Worm (Caenorhabditis elegans) whole organism, L1 larva: ENCODE data around the gene mtch-1.

Experiments
- C04F5.9 ChIP-seq: sonication (generic microtip); optimal IDR thresholded peaks from 2 replicates; lab custom pipeline; 2016; ENCODE audit warnings: missing genetic modification characterization, missing compliant biosample characterization
- C16A3.4 ChIP-seq: fragments of 150-350 bp; optimal IDR thresholded peaks from 2 replicates; lab custom pipeline; 2014; ENCODE audit warnings: missing biosample characterization, missing genetic modification characterization
- C34B4.2 ChIP-seq: sonication (generic microtip); optimal IDR thresholded peaks from 2 replicates; lab custom pipeline; 2017; ENCODE audit warnings: mild to moderate bottlenecking, missing genetic modification characterization, missing compliant biosample characterization
- F16B12.6 ChIP-seq: fragments of 150-350 bp; optimal IDR thresholded peaks from 2 replicates; lab custom pipeline; 2014; ENCODE audit warnings: missing biosample characterization, missing genetic modification characterization
- alr-1 ChIP-seq: fragments of 200-800 bp; sonication (Bioruptor generic); optimal IDR thresholded peaks from 2 replicates; lab custom pipeline; 2018; ENCODE audit warnings: borderline replicate concordance, mild to moderate bottlenecking, missing genetic modification characterization, missing compliant biosample characterization
- blmp-1 ChIP-seq: fragments of 150-350 bp; optimal IDR thresholded peaks from 2 replicates; lab custom pipeline; 2014; ENCODE audit warnings: missing biosample characterization, missing genetic modification characterization
- ceh-82 ChIP-seq, 3 experiments: fragments of 150-350 bp in 1 of 3; sonication (generic microtip) in 2 of 3; optimal IDR thresholded peaks; 2 replicates each; lab custom pipeline; 2014 to 2017; ENCODE audit warnings: missing biosample characterization in 3 of 3, missing genetic modification characterization in 3 of 3
- ceh-88 ChIP-seq: fragments of 200-800 bp; sonication (Bioruptor generic); IDR thresholded peaks from 2 replicates; pipeline ENCODE4 v1.3.6; 2022; ENCODE audit warnings: missing genetic modification characterization, missing compliant biosample characterization
- dpl-1 ChIP-seq, 3 experiments: fragments of 150-350 bp in 2 of 3; sonication (generic microtip) in 1 of 3; optimal IDR thresholded peaks; 2 replicates each; lab custom pipeline; 2014 to 2017; ENCODE audit warnings: missing biosample characterization in 3 of 3, missing genetic modification characterization in 3 of 3, missing genetic modification reagents in 3 of 3
- dsc-1 ChIP-seq: sonication (generic microtip); optimal IDR thresholded peaks from 2 replicates; lab custom pipeline; 2016; ENCODE audit warnings: mild to moderate bottlenecking, missing genetic modification characterization, missing compliant biosample characterization
- efl-1 ChIP-seq, 4 experiments: fragments of 150-350 bp; optimal IDR thresholded peaks in 3 of 4; peaks in 1 of 4; 1 replicate in 1 of 4; 2 replicates in 3 of 4; lab custom pipeline; 2014; ENCODE audit warnings: missing biosample characterization in 2 of 4, missing genetic modification characterization in 2 of 4, missing genetic modification reagents in 2 of 4
- elt-2 ChIP-seq: sonication (generic microtip); optimal IDR thresholded peaks from 2 replicates; lab custom pipeline; 2016; ENCODE audit warnings: missing genetic modification characterization, mild to moderate bottlenecking, inconsistent platforms, missing compliant biosample characterization, missing genetic modification reagents
- elt-3 ChIP-seq, 6 experiments: fragments of 150-350 bp in 1 of 6; sonication (generic microtip); optimal IDR thresholded peaks; 2 replicates each; lab custom pipeline; 2017 to 2018; ENCODE audit warnings: missing biosample characterization in 6 of 6, missing genetic modification characterization in 6 of 6, inconsistent platforms in 1 of 6
- ets-5 ChIP-seq: fragments of 200-800 bp; sonication (Bioruptor generic); IDR thresholded peaks from 2 replicates; pipeline ENCODE4 v1.3.6; 2022; ENCODE audit warnings: missing genetic modification characterization, missing compliant biosample characterization
- fos-1 ChIP-seq: fragments of 150-350 bp; optimal IDR thresholded peaks from 2 replicates; lab custom pipeline; 2014; ENCODE audit warnings: missing biosample characterization, missing genetic modification characterization
- grh-1 ChIP-seq: fragments of 200-800 bp; sonication (Bioruptor generic); IDR thresholded peaks from 2 replicates; pipeline ENCODE4 v1.3.6; 2022; ENCODE audit warnings: missing genetic modification reagents, missing genetic modification characterization, missing compliant biosample characterization
- irx-1 ChIP-seq: sonication (generic microtip); optimal IDR thresholded peaks from 2 replicates; lab custom pipeline; 2016; ENCODE audit warnings: missing genetic modification characterization, missing compliant biosample characterization
- isw-1 ChIP-seq: fragments of 200-800 bp; sonication (Bioruptor generic); IDR thresholded peaks from 2 replicates; pipeline ENCODE4 v1.3.6; 2022; ENCODE audit warnings: missing genetic modification characterization, missing compliant biosample characterization
- lin-13 ChIP-seq: fragments of 150-350 bp; optimal IDR thresholded peaks from 2 replicates; lab custom pipeline; 2014; ENCODE audit warnings: missing biosample characterization, missing genetic modification reagents, missing genetic modification characterization
- lin-14 ChIP-seq: fragments of 200-800 bp; sonication (Bioruptor generic); optimal IDR thresholded peaks from 2 replicates; lab custom pipeline; 2018; ENCODE audit warnings: mild to moderate bottlenecking, missing genetic modification characterization, moderate library complexity, missing compliant biosample characterization
- lin-35 ChIP-seq, 2 experiments: fragments of 150-350 bp; optimal IDR thresholded peaks; 2 replicates each; lab custom pipeline; 2014; ENCODE audit warnings: missing biosample characterization in 2 of 2, missing genetic modification characterization in 2 of 2, missing genetic modification reagents in 2 of 2
- lir-3 ChIP-seq: sonication (generic microtip); optimal IDR thresholded peaks from 2 replicates; lab custom pipeline; 2016; ENCODE audit warnings: mild to moderate bottlenecking, missing genetic modification characterization, moderate library complexity, missing compliant biosample characterization; ENCODE audit not compliant: poor library complexity
- lsy-2 ChIP-seq, 2 experiments: fragments of 150-350 bp; optimal IDR thresholded peaks; 2 replicates each; lab custom pipeline; 2014; ENCODE audit warnings: missing biosample characterization in 2 of 2, missing genetic modification characterization in 2 of 2
- mdl-1 ChIP-seq, 2 experiments: fragments of 150-350 bp; optimal IDR thresholded peaks; 2 replicates each; lab custom pipeline; 2014 to 2017; ENCODE audit warnings: missing biosample characterization in 2 of 2, missing genetic modification characterization in 2 of 2, inconsistent platforms in 1 of 2
- nhr-11 ChIP-seq: fragments of 150-350 bp; optimal IDR thresholded peaks from 2 replicates; lab custom pipeline; 2014; ENCODE audit warnings: missing biosample characterization, missing genetic modification characterization
- nhr-12 ChIP-seq: sonication (generic microtip); optimal IDR thresholded peaks from 2 replicates; lab custom pipeline; 2017; ENCODE audit warnings: missing biosample characterization, missing genetic modification characterization
- nhr-20 ChIP-seq: sonication (generic microtip); optimal IDR thresholded peaks from 2 replicates; lab custom pipeline; 2016; ENCODE audit warnings: mild to moderate bottlenecking, missing genetic modification characterization, missing compliant biosample characterization
- nhr-237 ChIP-seq: fragments of 150-350 bp; optimal IDR thresholded peaks from 2 replicates; lab custom pipeline; 2014; ENCODE audit warnings: missing biosample characterization, missing genetic modification characterization
- nhr-47 ChIP-seq: sonication (generic microtip); optimal IDR thresholded peaks from 2 replicates; lab custom pipeline; 2016; ENCODE audit warnings: mild to moderate bottlenecking, missing genetic modification characterization, moderate library complexity, missing compliant biosample characterization
- nhr-71 ChIP-seq: sonication (generic microtip); optimal IDR thresholded peaks from 2 replicates; lab custom pipeline; 2016; ENCODE audit warnings: mild to moderate bottlenecking, missing genetic modification characterization, moderate library complexity, missing compliant biosample characterization
- nhr-85 ChIP-seq: sonication (generic microtip); peaks from one replicate; lab custom pipeline; 2016; ENCODE audit warnings: missing genetic modification characterization, inconsistent platforms, missing compliant biosample characterization
- nhr-90 ChIP-seq: sonication (generic microtip); optimal IDR thresholded peaks from 2 replicates; lab custom pipeline; 2016; ENCODE audit warnings: mild to moderate bottlenecking, missing genetic modification characterization, missing compliant biosample characterization; ENCODE audit not compliant: poor library complexity
- pax-3 ChIP-seq: fragments of 200-800 bp; sonication (Bioruptor generic); optimal IDR thresholded peaks from 2 replicates; lab custom pipeline; 2018; ENCODE audit warnings: mild to moderate bottlenecking, missing genetic modification characterization, moderate library complexity, missing compliant biosample characterization
- pqm-1 ChIP-seq: sonication (generic microtip); optimal IDR thresholded peaks from 3 replicates; lab custom pipeline; 2017; ENCODE audit warnings: missing biosample characterization, missing genetic modification characterization
- rnt-1 ChIP-seq: sonication (generic microtip); optimal IDR thresholded peaks from 2 replicates; lab custom pipeline; 2016; ENCODE audit warnings: mild to moderate bottlenecking, missing genetic modification characterization, moderate library complexity, missing compliant biosample characterization
- skn-1 ChIP-seq: fragments of 150-350 bp; optimal IDR thresholded peaks from 2 replicates; lab custom pipeline; 2014; ENCODE audit warnings: missing biosample characterization, missing genetic modification characterization
- snpc-4 ChIP-seq: fragments of 150-350 bp; optimal IDR thresholded peaks from 2 replicates; lab custom pipeline; 2014; ENCODE audit warnings: missing biosample characterization, missing genetic modification characterization
- snu-23 ChIP-seq: sonication (generic microtip); optimal IDR thresholded peaks from 2 replicates; lab custom pipeline; 2016; ENCODE audit warnings: missing genetic modification characterization, missing compliant biosample characterization
- sox-4 ChIP-seq: sonication (generic microtip); optimal IDR thresholded peaks from 2 replicates; lab custom pipeline; 2016; ENCODE audit warnings: missing genetic modification characterization, missing compliant biosample characterization
- sptf-1 ChIP-seq: fragments of 150-350 bp; optimal IDR thresholded peaks from 2 replicates; lab custom pipeline; 2014; ENCODE audit warnings: missing biosample characterization, missing genetic modification characterization
- sup-37 ChIP-seq: fragments of 200-800 bp; sonication (Bioruptor generic); optimal IDR thresholded peaks from 2 replicates; lab custom pipeline; 2018; ENCODE audit warnings: mild to moderate bottlenecking, missing genetic modification characterization, missing compliant biosample characterization
- swsn-7 ChIP-seq: sonication (generic microtip); optimal IDR thresholded peaks from 2 replicates; lab custom pipeline; 2016; ENCODE audit warnings: missing genetic modification characterization, missing compliant biosample characterization
- unc-130 ChIP-seq: fragments of 150-350 bp; optimal IDR thresholded peaks from 2 replicates; lab custom pipeline; 2017; ENCODE audit warnings: missing biosample characterization, missing genetic modification characterization, inconsistent platforms
- unc-62 ChIP-seq: fragments of 150-350 bp; optimal IDR thresholded peaks from 2 replicates; lab custom pipeline; 2014; ENCODE audit warnings: missing biosample characterization, missing genetic modification reagents, missing genetic modification characterization
- xbp-1 ChIP-seq: sonication (generic microtip); optimal IDR thresholded peaks from 2 replicates; lab custom pipeline; 2016; ENCODE audit warnings: missing genetic modification characterization, missing compliant biosample characterization
- zag-1 ChIP-seq: fragments of 150-350 bp; optimal IDR thresholded peaks from 2 replicates; lab custom pipeline; 2014; ENCODE audit warnings: missing biosample characterization, missing genetic modification characterization

mtch-1 gene

DNA sequence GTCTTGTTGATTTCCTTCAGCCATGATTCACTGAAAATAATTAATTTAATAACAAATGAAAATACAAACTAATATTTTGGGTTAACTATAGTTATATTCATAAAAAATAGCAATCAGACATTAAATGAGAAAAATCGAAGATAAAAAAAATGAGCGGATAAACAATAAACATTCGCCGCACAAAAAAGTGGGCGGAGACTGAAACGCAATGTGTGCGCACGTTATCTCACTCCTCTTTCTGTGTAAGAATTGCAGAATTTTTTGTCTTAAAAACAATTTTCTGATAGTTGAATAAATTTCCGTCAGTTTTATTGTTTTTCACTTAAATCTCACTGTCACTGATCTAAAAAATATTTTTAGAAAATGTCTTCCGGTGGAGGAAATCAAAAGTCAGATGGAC is at the start of gene mtch-1, which contains the start of gene rpb-4:
Gene mtch-1, minus strand, starts transcription at position 24 of the 400 bp plus-strand sequence.
Gene rpb-4, plus strand, starts transcription at position 353 of the 400 bp plus-strand sequence.
- peak; percentile 50 for TF ChIP-seq skn-1
- peak; percentile 43 for TF ChIP-seq snu-23
- peak; percentile 54 for TF ChIP-seq lir-3 (tag; lab: Kevin White, UChicago)
- TF ChIP-seq xbp-1 (tag; lab: Kevin White, UChicago) = peak; percentile 29
- no peak for TF ChIP-seq zag-1 (tag; lab: Kevin White, UChicago)
- no peak for TF ChIP-seq nhr-90 (tag; lab: Kevin White, UChicago)
- peak in 1 of 3 experiments; percentile 2 for TF ChIP-seq ceh-82 (tag; optimal IDR thresholded peaks at IDR 0.05; lab: Kevin White, UChicago)
- TF ChIP-seq blmp-1 (tag; lab: Kevin White, UChicago) = peak; percentile 31
- TF ChIP-seq irx-1 (tag; lab: Kevin White, UChicago) = no peak
- TF ChIP-seq F16B12.6 (tag; lab: Kevin White, UChicago) = peak; percentile 23
- TF ChIP-seq nhr-20 (tag; lab: Kevin White, UChicago) = peak; percentile 23
- peak; percentile 22 for TF ChIP-seq rnt-1 (tag; lab: Kevin White, UChicago)
- peak; percentile 58 for TF ChIP-seq C16A3.4 (tag; lab: Kevin White, UChicago)
- peak; percentile 4 for TF ChIP-seq snpc-4 (tag; lab: Kevin White, UChicago)
- TF ChIP-seq lin-35 (GFP tag; optimal IDR thresholded peaks at IDR 0.05; lab: Kevin White, UChicago) = peak in 1 of 2 experiments; percentile 25
- TF ChIP-seq lin-14 (GFP tag; lab: Kevin White, UChicago) = peak; percentile 35
- TF ChIP-seq nhr-11 = no peak
- TF ChIP-seq dsc-1 (tag; lab: Kevin White, UChicago) = no peak
- TF ChIP-seq unc-130 (tag; lab: Kevin White, UChicago) = peak; percentile 1
- peak; percentile 10 for TF ChIP-seq nhr-47
- peak; percentile 30 to 39 for TF ChIP-seq efl-1 (optimal IDR thresholded peaks at IDR 0.05; lab: Kevin White, UChicago)
- TF ChIP-seq efl-1 (GFP tag; optimal IDR thresholded peaks at IDR 0.05 in 1 of 2; lab: Kevin White, UChicago) = peak; percentile 12 to 14
- peak; percentile 33 for TF ChIP-seq nhr-71 (tag; lab: Kevin White, UChicago)
- no peak for TF ChIP-seq elt-3 (tag; optimal IDR thresholded peaks at IDR 0.05; lab: Kevin White, UChicago)
- TF ChIP-seq swsn-7 (tag; lab: Kevin White, UChicago) = peak; percentile 1
- TF ChIP-seq lin-13 (GFP tag; lab: Kevin White, UChicago) = no peak
- peak; percentile 20 to 66 for TF ChIP-seq lsy-2 (tag; optimal IDR thresholded peaks at IDR 0.05; lab: Kevin White, UChicago)
- peak in 1 of 2 experiments; percentile 10 for TF ChIP-seq mdl-1 (tag; optimal IDR thresholded peaks at IDR 0.05; lab: Kevin White, UChicago)
- TF ChIP-seq dpl-1 (GFP tag; optimal IDR thresholded peaks at IDR 0.05; lab: Kevin White, UChicago) = peak in 2 of 3 experiments; percentile 41 to 50
- no peak for TF ChIP-seq sptf-1 (tag; lab: Kevin White, UChicago)

DNA sequence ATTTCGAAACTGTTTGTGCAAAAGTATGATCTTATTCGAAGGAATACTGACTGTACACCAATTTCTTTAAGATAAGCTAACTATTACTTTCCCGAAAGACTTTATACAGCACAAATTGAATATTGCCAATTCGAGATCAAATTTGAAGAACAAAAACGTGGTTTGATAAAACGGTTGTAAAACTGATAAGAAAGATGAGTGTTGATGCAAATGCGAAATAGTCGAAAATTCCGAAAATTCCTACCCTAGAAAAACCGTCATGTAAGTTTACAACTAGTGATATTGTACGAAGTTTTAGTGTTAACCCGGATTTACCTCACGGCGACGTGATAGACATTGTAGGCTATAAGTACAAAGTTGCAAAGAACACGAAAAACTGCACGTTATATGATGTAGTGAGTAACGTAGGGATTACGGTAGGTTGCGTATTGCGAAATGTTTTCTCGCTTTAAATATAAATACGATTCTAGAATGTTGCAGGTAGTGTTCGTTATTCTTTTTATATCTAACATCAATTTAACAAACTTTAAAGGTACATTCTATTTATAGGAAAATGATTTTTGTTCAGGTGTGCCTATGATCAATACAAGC is 46.9 kb upstream of the mtch-1 start:
- TF ChIP-seq lin-35 (GFP tag; optimal IDR thresholded peaks at IDR 0.05; lab: Kevin White, UChicago) = peak in 1 of 2 experiments; percentile 39
- no peak for TF ChIP-seq alr-1 (tag; lab: Kevin White, UChicago)
- peak; percentile 32 for TF ChIP-seq nhr-20 (tag; lab: Kevin White, UChicago)
- TF ChIP-seq elt-2 (tag; lab: Kevin White, UChicago) = peak; percentile 56
- TF ChIP-seq lsy-2 (tag; optimal IDR thresholded peaks at IDR 0.05; lab: Kevin White, UChicago) = peak in 1 of 2 experiments; percentile 51
- TF ChIP-seq ceh-88 = no peak
- TF ChIP-seq isw-1 (GFP tag; lab: Robert Waterston, UW) = no peak
- TF ChIP-seq elt-3 (tag; optimal IDR thresholded peaks at IDR 0.05; lab: Kevin White, UChicago) = peak in 1 of 6 experiments; percentile 59

DNA sequence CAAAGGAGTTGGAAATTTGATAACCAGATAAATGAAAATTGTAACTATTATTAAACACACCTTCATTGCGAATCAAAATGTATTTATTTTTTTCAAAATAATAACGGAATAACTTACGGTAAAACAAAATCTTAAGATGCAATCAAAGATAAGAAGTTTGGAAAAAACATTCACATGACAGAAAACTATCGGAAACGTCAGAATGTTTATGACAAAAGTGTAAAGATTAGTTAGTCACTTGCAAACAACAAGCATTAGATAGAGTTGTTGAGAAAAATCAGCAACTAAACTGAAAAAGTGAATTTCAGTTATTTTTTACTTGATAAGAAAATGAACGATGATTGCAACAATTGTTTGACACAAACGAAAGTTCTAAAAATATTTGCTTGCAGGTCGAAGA is 46.2 kb upstream of the mtch-1 start:
- TF ChIP-seq pqm-1 (tag; lab: Kevin White, UChicago) (no peak), blmp-1 (tag; lab: Kevin White, UChicago) (peak; percentile 16), nhr-12 (tag; lab: Kevin White, UChicago) (no peak), C34B4.2 (tag; lab: Kevin White, UChicago) (no peak), pax-3 (tag; lab: Kevin White, UChicago) (no peak), nhr-90 (tag; lab: Kevin White, UChicago) (no peak), C04F5.9 (no peak), nhr-237 (tag; lab: Kevin White, UChicago) (no peak), sox-4 (tag; lab: Kevin White, UChicago) (no peak), fos-1 (tag; lab: Kevin White, UChicago) (no peak), elt-3 (tag; optimal IDR thresholded peaks at IDR 0.05; lab: Kevin White, UChicago) (peak in 1 of 6 experiments; percentile 0), unc-62 (GFP tag; lab: Kevin White, UChicago) (no peak), grh-1 (GFP tag; lab: Robert Waterston, UW) (no peak), zag-1 (tag; lab: Kevin White, UChicago) (no peak), nhr-85 (peak; percentile 39), nhr-71 (tag; lab: Kevin White, UChicago) (peak; percentile 11), isw-1 (GFP tag; lab: Robert Waterston, UW) (no peak), ceh-82 (tag; optimal IDR thresholded peaks at IDR 0.05; lab: Kevin White, UChicago) (no peak), elt-2 (tag; lab: Kevin White, UChicago) (peak; percentile 13), snu-23 (no peak), ets-5 (GFP tag; lab: Robert Waterston, UW) (no peak), sup-37 (GFP tag; lab: Kevin White, UChicago) (no peak)
